Worm (Caenorhabditis elegans) whole organism, young adult: ENCODE results near the gene cul-5.
A peak's percentile ranks its signal among the peaks of the same experiment; 100 is the strongest.

Source experiments
- Y95B8A.8 ChIP-seq: fragments of 200-800 bp; sonication (Bioruptor generic); IDR thresholded peaks from 2 replicates; pipeline ENCODE4 v1.3.6; 2022; ENCODE audit warnings: missing genetic modification reagents, missing genetic modification characterization, missing compliant biosample characterization
- ama-1 ChIP-seq, 3 experiments: fragments of 150-350 bp in 1 of 3; sonication (generic microtip) in 2 of 3; optimal IDR thresholded peaks; 2 replicates each; lab custom pipeline; 2014 to 2018; ENCODE audit warnings: missing biosample characterization in 2 of 3, missing genetic modification characterization in 2 of 3, missing genetic modification reagents in 2 of 3
- ceh-40 ChIP-seq: fragments of 200-800 bp; sonication (Bioruptor generic); IDR thresholded peaks from 2 replicates; pipeline ENCODE4 v1.3.6; 2022; ENCODE audit warnings: missing genetic modification characterization, missing compliant biosample characterization
- madf-10 ChIP-seq: sonication (generic microtip); optimal IDR thresholded peaks from 2 replicates; lab custom pipeline; 2016; ENCODE audit warnings: mild to moderate bottlenecking, missing genetic modification characterization, missing compliant biosample characterization
- unc-62 ChIP-seq: fragments of 150-350 bp; optimal IDR thresholded peaks from 2 replicates; lab custom pipeline; 2014; ENCODE audit warnings: missing biosample characterization, missing genetic modification reagents, missing genetic modification characterization

DNA sequence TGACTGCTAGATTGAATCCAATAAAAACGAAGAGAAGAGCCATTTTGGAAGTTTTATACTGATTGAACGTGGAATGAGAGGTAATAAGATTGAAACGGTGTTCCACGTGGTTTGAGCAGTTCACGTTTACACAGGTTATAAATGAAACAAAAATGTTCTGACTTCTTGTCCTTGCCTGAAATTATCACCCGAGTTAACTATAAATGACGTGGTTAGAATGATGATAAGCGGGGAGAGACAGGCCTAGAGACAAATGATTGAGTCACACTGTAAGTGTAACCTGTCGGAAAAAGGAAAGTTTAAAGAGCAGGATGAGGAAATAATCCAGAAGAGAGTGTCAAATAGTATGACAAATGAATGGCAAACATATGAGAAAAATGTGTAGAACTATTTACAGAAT lies 18.4 kb upstream of the cul-5 start, which contains the start of gene C51E3.10:
- no peak for TF ChIP-seq madf-10 (tag; lab: Kevin White, UChicago)
- TF ChIP-seq ceh-40, result no peak
- TF ChIP-seq Y95B8A.8 (GFP tag; lab: Robert Waterston, UW), result no peak
- no peak for TF ChIP-seq ama-1 (optimal IDR thresholded peaks at IDR 0.05; lab: Kevin White, UChicago)
- no peak for TF ChIP-seq ama-1 (GFP tag; optimal IDR thresholded peaks at IDR 0.05; lab: Kevin White, UChicago)
- TF ChIP-seq unc-62, result peak; percentile 5
